Fruit fly (Drosophila melanogaster): Measurements from ENCODE around the gene CG43074.

- TF ChIP-seq al (GFP tag; IDR thresholded peaks at IDR 0.05) (no peak), wdn (GFP tag; IDR thresholded peaks at IDR 0.05) (no peak), croc (GFP tag; conservative IDR thresholded peaks at IDR 0.05) (no peak), CG18476 (GFP tag; optimal IDR thresholded peaks at IDR 0.05) (no peak), twi (tag; optimal IDR thresholded peaks at IDR 0.05) (no peak), CG12659 (GFP tag; optimal IDR thresholded peaks at IDR 0.05) (no peak), CG7271 (tag; optimal IDR thresholded peaks at IDR 0.05) (no peak), CG8290 (GFP tag; optimal IDR thresholded peaks at IDR 0.05) (no peak), CG8290 (tag; optimal IDR thresholded peaks at IDR 0.05) (no peak), CG1602 (GFP tag; optimal IDR thresholded peaks at IDR 0.05) (no peak), CrebB (tag; optimal IDR thresholded peaks at IDR 0.05) (no peak), sc (optimal IDR thresholded peaks at IDR 0.05) (no peak), sc (GFP tag; optimal IDR thresholded peaks at IDR 0.05) (no peak), CG16815 (GFP tag; optimal IDR thresholded peaks at IDR 0.05) (no peak)
Measured at dm6 chr3L:3530588-3531264, 46.3 kb upstream of the CG43074 start.
